Fruit fly (Drosophila melanogaster) whole organism, wandering third instar larva: Measurements from ENCODE around the gene msb1l.

Experiments used
- Abd-B ChIP-seq: fragments of >200 bp; optimal IDR thresholded peaks from 2 replicates; lab custom pipeline; 2017; ENCODE audit warnings: missing biosample characterization, missing genetic modification characterization
- CG32264 ChIP-seq: fragments of 200-800 bp; sonication (Bioruptor generic); optimal IDR thresholded peaks from 2 replicates; lab custom pipeline; 2016; ENCODE audit warnings: missing biosample characterization, missing genetic modification characterization
- CG9705 ChIP-seq: fragments of 200-800 bp; sonication (Bioruptor generic); optimal IDR thresholded peaks from 2 replicates; lab custom pipeline; 2018; ENCODE audit warnings: missing biosample characterization, mild to moderate bottlenecking, missing genetic modification characterization
- CrebA ChIP-seq: fragments of 200-800 bp; sonication (Bioruptor generic); optimal IDR thresholded peaks from 2 replicates; lab custom pipeline; 2016; ENCODE audit warnings: missing biosample characterization, mild to moderate bottlenecking, missing genetic modification characterization, borderline replicate concordance
- Dfd ChIP-seq: fragments of >200 bp; optimal IDR thresholded peaks from 2 replicates; lab custom pipeline; 2017; ENCODE audit warnings: missing biosample characterization, missing genetic modification characterization
- Dif ChIP-seq: fragments of 200-275, 200-300 bp; sonication (Bioruptor generic); optimal IDR thresholded peaks from 2 replicates; lab custom pipeline; 2018; ENCODE audit warnings: missing biosample characterization, missing genetic modification characterization; ENCODE audit not compliant: partially characterized antibody
- GATAd ChIP-seq: sonication (Bioruptor generic); optimal IDR thresholded peaks from 2 replicates; lab custom pipeline; 2016; ENCODE audit warnings: missing biosample characterization, missing genetic modification characterization
- HLH106 ChIP-seq: fragments of 200-800 bp; optimal IDR thresholded peaks from 3 replicates; lab custom pipeline; 2019; ENCODE audit warnings: missing biosample characterization, mild to moderate bottlenecking, missing genetic modification characterization, moderate library complexity
- Hnf4 ChIP-seq: fragments of 200-800 bp; sonication (Bioruptor generic); optimal IDR thresholded peaks from 2 replicates; lab custom pipeline; 2016; ENCODE audit warnings: missing biosample characterization, mild to moderate bottlenecking, missing genetic modification characterization
- Hr78 ChIP-seq: fragments of >200 bp; optimal IDR thresholded peaks from 2 replicates; lab custom pipeline; 2017; ENCODE audit warnings: missing biosample characterization, missing genetic modification characterization
- Hr83 ChIP-seq: fragments of 200-300 bp; sonication (Bioruptor generic); optimal IDR thresholded peaks from 2 replicates; lab custom pipeline; 2016; ENCODE audit warnings: missing biosample characterization, mild to moderate bottlenecking, missing genetic modification characterization, moderate library complexity; ENCODE audit not compliant: poor library complexity, severe bottlenecking
- Jra ChIP-seq: sonication (Bioruptor generic); optimal IDR thresholded peaks from 2 replicates; lab custom pipeline; 2016; ENCODE audit warnings: missing biosample characterization, missing genetic modification characterization
- Mio ChIP-seq: sonication (Bioruptor generic); optimal IDR thresholded peaks from 2 replicates; lab custom pipeline; 2016; ENCODE audit warnings: missing biosample characterization, missing genetic modification characterization
- Myc ChIP-seq: fragments of >200 bp; optimal IDR thresholded peaks from 2 replicates; lab custom pipeline; 2017
- N ChIP-seq: fragments of >200 bp; optimal IDR thresholded peaks from 2 replicates; lab custom pipeline; 2018; ENCODE audit warnings: missing biosample characterization, missing external identifiers, missing genetic modification characterization
- OdsH ChIP-seq: fragments of 200-800 bp; sonication (Bioruptor generic); optimal IDR thresholded peaks from 2 replicates; lab custom pipeline; 2016; ENCODE audit warnings: missing biosample characterization, mild to moderate bottlenecking, missing genetic modification characterization
- Rel ChIP-seq, 2 experiments: fragments of 200-800 bp; sonication (Bioruptor generic) in 1 of 2; optimal IDR thresholded peaks; 2 replicates in 1 of 2; 3 replicates in 1 of 2; lab custom pipeline; 2016 to 2019; ENCODE audit warnings: mild to moderate bottlenecking in 2 of 2, missing biosample characterization in 2 of 2, missing genetic modification characterization in 2 of 2, moderate library complexity in 1 of 2
- Sp1 ChIP-seq: fragments of 200-800 bp; sonication (Bioruptor generic); optimal IDR thresholded peaks from 3 replicates; lab custom pipeline; 2019; ENCODE audit warnings: missing biosample characterization, mild to moderate bottlenecking, missing genetic modification characterization, moderate library complexity
- Vsx2 ChIP-seq: fragments of 200-300, 225-300 bp; sonication (Bioruptor generic); optimal IDR thresholded peaks from 2 replicates; lab custom pipeline; 2018; ENCODE audit warnings: missing biosample characterization, missing genetic modification characterization; ENCODE audit not compliant: partially characterized antibody
- br ChIP-seq: fragments of 200-800 bp; sonication (Bioruptor generic); optimal IDR thresholded peaks from 2 replicates; lab custom pipeline; 2016; ENCODE audit warnings: missing biosample characterization, missing genetic modification characterization
- brk ChIP-seq: fragments of 200-800 bp; sonication (Bioruptor generic); optimal IDR thresholded peaks from 2 replicates; lab custom pipeline; 2016; ENCODE audit warnings: missing biosample characterization, mild to moderate bottlenecking, missing genetic modification characterization
- dl ChIP-seq, 2 experiments: fragments of 175-275, 200-275 bp in 1 of 2; fragments of 200-275 bp in 1 of 2; sonication (Bioruptor generic); optimal IDR thresholded peaks; lab custom pipeline; 2018; ENCODE audit warnings: mild to moderate bottlenecking in 2 of 2, missing biosample characterization in 2 of 2, missing genetic modification characterization in 2 of 2, moderate library complexity in 2 of 2; ENCODE audit not compliant: partially characterized antibody in 2 of 2, insufficient read depth in 1 of 2
- dmrt93B ChIP-seq: fragments of 200-800 bp; sonication (Bioruptor generic); optimal IDR thresholded peaks from 2 replicates; lab custom pipeline; 2018; ENCODE audit warnings: missing biosample characterization, mild to moderate bottlenecking, missing genetic modification characterization
- dsf ChIP-seq: sonication (Bioruptor generic); optimal IDR thresholded peaks from 2 replicates; lab custom pipeline; 2016; ENCODE audit warnings: missing biosample characterization, missing genetic modification characterization, borderline replicate concordance
- ey ChIP-seq: fragments of 200-800 bp; sonication (Bioruptor generic); optimal IDR thresholded peaks from 2 replicates; lab custom pipeline; 2016; ENCODE audit warnings: missing biosample characterization, missing genetic modification characterization
- foxo ChIP-seq, 2 experiments: fragments of 200-800 bp; sonication (Bioruptor generic); optimal IDR thresholded peaks; 2 replicates in 1 of 2; 3 replicates in 1 of 2; lab custom pipeline; 2016 to 2017; ENCODE audit warnings: missing biosample characterization in 2 of 2, missing genetic modification characterization in 2 of 2
- fru ChIP-seq: fragments of 200-800 bp; sonication (Bioruptor generic); optimal IDR thresholded peaks from 3 replicates; lab custom pipeline; 2016; ENCODE audit warnings: missing biosample characterization, mild to moderate bottlenecking, missing genetic modification characterization
- h ChIP-seq: fragments of 200-800 bp; sonication (Bioruptor generic); optimal IDR thresholded peaks from 3 replicates; lab custom pipeline; 2016; ENCODE audit warnings: missing biosample characterization, mild to moderate bottlenecking, missing genetic modification characterization
- jim ChIP-seq: fragments of 175-275, 200-325 bp; sonication (Bioruptor generic); optimal IDR thresholded peaks from 2 replicates; lab custom pipeline; 2016; ENCODE audit warnings: missing biosample characterization, mild to moderate bottlenecking, missing genetic modification characterization
- lola ChIP-seq: fragments of >200 bp; optimal IDR thresholded peaks from 2 replicates; lab custom pipeline; 2017; ENCODE audit warnings: missing biosample characterization, missing genetic modification characterization
- pan ChIP-seq: fragments of >200 bp; optimal IDR thresholded peaks from 2 replicates; lab custom pipeline; 2017
- psq ChIP-seq: fragments of 200-800 bp; sonication (Bioruptor generic); optimal IDR thresholded peaks from 3 replicates; lab custom pipeline; 2017; ENCODE audit warnings: missing biosample characterization, mild to moderate bottlenecking, missing genetic modification characterization, moderate library complexity
- rgr ChIP-seq: fragments of 200-800 bp; sonication (Bioruptor generic); optimal IDR thresholded peaks from 3 replicates; lab custom pipeline; 2016; ENCODE audit warnings: missing biosample characterization, mild to moderate bottlenecking, missing genetic modification characterization
- sage ChIP-seq: fragments of 200-800 bp; sonication (Bioruptor generic); optimal IDR thresholded peaks from 2 replicates; lab custom pipeline; 2016; ENCODE audit warnings: missing biosample characterization, mild to moderate bottlenecking, missing genetic modification characterization
- sv ChIP-seq: fragments of 200-800 bp; sonication (Bioruptor generic); optimal IDR thresholded peaks from 3 replicates; lab custom pipeline; 2016; ENCODE audit warnings: missing biosample characterization, missing genetic modification characterization
- tai ChIP-seq: sonication (Bioruptor generic); optimal IDR thresholded peaks from 2 replicates; lab custom pipeline; 2016; ENCODE audit warnings: missing biosample characterization, missing genetic modification characterization
- usp ChIP-seq: fragments of >200 bp; optimal IDR thresholded peaks from 2 replicates; lab custom pipeline; 2017; ENCODE audit warnings: missing biosample characterization, missing genetic modification characterization
- woc ChIP-seq: sonication (Bioruptor generic); optimal IDR thresholded peaks from 2 replicates; lab custom pipeline; 2016; ENCODE audit warnings: missing biosample characterization, mild to moderate bottlenecking, missing genetic modification characterization

The msb1l gene

dm6 chr2L:19542268-19542773 lies 35.2 kb upstream of the msb1l start:
- TF ChIP-seq brk (peak; percentile 61), Sp1 (GFP tag; lab: Kevin White, UChicago) (peak; percentile 8), tai (GFP tag; lab: Kevin White, UChicago) (no peak), Myc (no peak), sv (GFP tag; lab: Kevin White, UChicago) (no peak), sage (GFP tag; lab: Kevin White, UChicago) (no peak), Dif (GFP tag; lab: Kevin White, UChicago) (peak; percentile 14)

DNA sequence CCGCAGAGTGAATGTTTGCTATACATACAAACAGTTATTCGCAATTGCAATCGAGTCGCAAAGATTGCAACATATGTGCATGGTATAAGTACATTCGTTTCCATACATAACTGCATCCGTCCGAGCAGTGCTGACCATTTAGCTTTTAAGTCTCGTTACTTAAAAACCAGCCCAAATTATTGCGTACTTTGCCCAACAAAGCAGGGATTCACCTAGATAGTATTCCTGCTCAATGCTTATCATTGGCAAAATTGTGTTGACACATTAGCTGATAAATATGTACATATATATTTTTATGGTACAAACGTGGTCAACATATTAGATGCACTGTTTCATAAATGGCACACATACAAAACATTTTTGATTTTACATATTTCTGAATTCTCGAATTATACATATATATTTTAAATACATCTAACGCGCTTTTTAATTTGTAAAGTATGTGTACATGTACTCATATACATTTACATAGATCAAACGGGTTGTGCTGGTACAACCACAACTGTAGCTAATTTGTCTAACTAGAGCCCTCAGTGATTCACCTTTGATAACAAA lies 34.4 kb upstream of the msb1l start:
- TF ChIP-seq Sp1 (GFP tag; lab: Kevin White, UChicago) (no peak), Rel (GFP tag; optimal IDR thresholded peaks at IDR 0.05; lab: Kevin White, UChicago) (no peak), Rel (tag; optimal IDR thresholded peaks at IDR 0.05; lab: Kevin White, UChicago) (peak; percentile 96), lola (GFP tag; lab: Kevin White, UChicago) (no peak), sage (GFP tag; lab: Kevin White, UChicago) (no peak), jim (no peak), dsf (GFP tag; lab: Kevin White, UChicago) (no peak), rgr (GFP tag; lab: Kevin White, UChicago) (no peak), CG32264 (GFP tag; lab: Kevin White, UChicago) (no peak), Jra (GFP tag; lab: Kevin White, UChicago) (no peak), tai (GFP tag; lab: Kevin White, UChicago) (no peak), br (GFP tag; lab: Kevin White, UChicago) (no peak), psq (no peak), woc (GFP tag; lab: Kevin White, UChicago) (no peak), brk (peak; percentile 57), foxo (GFP tag; optimal IDR thresholded peaks at IDR 0.05; lab: Kevin White, UChicago) (no peak), Hnf4 (GFP tag; lab: Kevin White, UChicago) (peak; percentile 14), CrebA (GFP tag; lab: Kevin White, UChicago) (no peak), Myc (peak; percentile 16), Dif (GFP tag; lab: Kevin White, UChicago) (no peak), N (GFP tag; lab: Kevin White, UChicago) (no peak), pan (lab: Kevin White, UChicago) (no peak), h (GFP tag; lab: Kevin White, UChicago) (peak; percentile 19), ey (no peak), OdsH (no peak), fru (no peak), dmrt93B (GFP tag; lab: Kevin White, UChicago) (no peak)
- TF ChIP-seq, all 38 proteins: peak for 5

DNA sequence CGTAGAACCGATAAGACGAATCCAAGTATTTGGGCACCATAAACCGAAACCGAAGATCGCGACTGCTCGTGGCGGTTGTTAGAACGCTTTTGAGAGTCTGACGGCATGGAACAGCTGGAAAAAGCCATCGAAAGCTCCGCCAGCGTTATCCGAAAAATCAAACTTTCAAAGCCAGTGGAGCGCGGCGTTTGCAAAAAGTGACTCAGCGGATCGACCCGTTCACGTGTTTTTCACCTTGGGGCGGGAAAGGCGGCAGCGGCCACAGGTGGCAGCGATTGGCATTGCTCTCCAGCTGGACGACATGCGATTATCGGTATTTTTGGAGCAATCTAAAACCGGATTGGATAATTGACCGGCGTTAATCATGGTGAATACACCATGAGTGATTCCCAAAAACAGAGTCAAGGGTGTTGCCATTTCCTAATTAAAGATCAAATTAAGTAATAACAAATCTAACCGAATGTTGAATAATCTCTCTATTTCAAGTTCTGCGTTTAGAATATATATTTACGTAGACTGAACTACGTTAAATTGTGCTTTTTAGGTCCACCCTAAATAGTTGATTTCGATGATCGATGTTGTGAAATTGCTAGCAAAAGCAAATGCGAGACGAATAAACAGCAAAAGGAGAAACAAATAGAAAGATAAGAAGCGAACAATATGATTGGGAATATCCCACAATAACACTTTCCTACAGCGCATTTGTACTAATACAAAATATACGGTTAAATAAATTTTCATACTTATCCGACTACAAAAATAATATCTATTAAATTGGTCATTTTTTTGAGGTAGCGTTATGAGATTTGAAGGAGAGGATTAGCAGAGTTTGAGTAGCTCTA lies 30.4 kb upstream of the msb1l start, which contains the start of gene CG10337:
Gene CG10337, minus strand, starts transcription at position 91 of the 842 bp plus-strand sequence.
- TF ChIP-seq jim (no peak), Sp1 (GFP tag; lab: Kevin White, UChicago) (peak; percentile 51), OdsH (peak; percentile 10), GATAd (GFP tag; lab: Kevin White, UChicago) (no peak), h (GFP tag; lab: Kevin White, UChicago) (peak; percentile 45), Hr83 (no peak), Mio (GFP tag; lab: Kevin White, UChicago) (no peak), usp (GFP tag; lab: Kevin White, UChicago) (no peak), Vsx2 (GFP tag; lab: Kevin White, UChicago) (no peak), tai (GFP tag; lab: Kevin White, UChicago) (peak; percentile 34), CG32264 (GFP tag; lab: Kevin White, UChicago) (peak; percentile 6), woc (GFP tag; lab: Kevin White, UChicago) (peak; percentile 14), CrebA (GFP tag; lab: Kevin White, UChicago) (no peak), dl (GFP tag; optimal IDR thresholded peaks at IDR 0.05; lab: Kevin White, UChicago; ENCODE audit: insufficient read depth in 1 of 2, partially characterized antibody in 2 of 2) (peak in 1 of 2 experiments; percentile 7), dsf (GFP tag; lab: Kevin White, UChicago) (no peak), fru (peak; percentile 51), Abd-B (GFP tag; lab: Kevin White, UChicago) (no peak), HLH106 (tag; lab: Kevin White, UChicago) (peak; percentile 23), sv (GFP tag; lab: Kevin White, UChicago) (peak; percentile 43), sage (GFP tag; lab: Kevin White, UChicago) (no peak), brk (no peak), br (GFP tag; lab: Kevin White, UChicago) (peak; percentile 47), Jra (GFP tag; lab: Kevin White, UChicago) (peak; percentile 60), Hr78 (no peak), Rel (GFP tag; optimal IDR thresholded peaks at IDR 0.05; lab: Kevin White, UChicago) (no peak), Rel (tag; optimal IDR thresholded peaks at IDR 0.05; lab: Kevin White, UChicago) (peak; percentile 70), dmrt93B (GFP tag; lab: Kevin White, UChicago) (no peak), lola (GFP tag; lab: Kevin White, UChicago) (no peak), Dfd (GFP tag; lab: Kevin White, UChicago) (no peak), Myc (no peak), rgr (GFP tag; lab: Kevin White, UChicago) (peak; percentile 38), N (GFP tag; lab: Kevin White, UChicago) (no peak), foxo (GFP tag; optimal IDR thresholded peaks at IDR 0.05; lab: Kevin White, UChicago) (peak in 1 of 2 experiments; percentile 59), CG9705 (peak; percentile 4), Hnf4 (GFP tag; lab: Kevin White, UChicago) (no peak), Dif (GFP tag; lab: Kevin White, UChicago) (no peak)
